Fruit fly (Drosophila melanogaster) whole organism: ENCODE results near the gene ath.

ENCODE experiments used
- CG8478 ChIP-seq: fragments of >200 bp; optimal IDR thresholded peaks from 2 replicates; lab custom pipeline; 2018; ENCODE audit warnings: inconsistent platforms
- Dll ChIP-seq: fragments of >200 bp; optimal IDR thresholded peaks from 2 replicates; lab custom pipeline; 2017
- EcR ChIP-seq, 2 experiments: fragments of >200 bp; optimal IDR thresholded peaks; 2 replicates each; lab custom pipeline; 2017; ENCODE audit warnings: missing biosample characterization in 2 of 2, missing genetic modification characterization in 2 of 2, missing genetic modification reagents in 2 of 2
- pan ChIP-seq: fragments of >200 bp; optimal IDR thresholded peaks from 2 replicates; lab custom pipeline; 2017
- psq ChIP-seq: fragments of >200 bp; optimal IDR thresholded peaks from 2 replicates; lab custom pipeline; 2017
- usp ChIP-seq: fragments of >200 bp; optimal IDR thresholded peaks from 2 replicates; lab custom pipeline; 2017; ENCODE audit warnings: missing biosample characterization, missing genetic modification characterization, mixed read lengths

ath gene

dm6 chr2L:10260750-10261493 is 50.0 kb downstream of the ath start, which contains the start of gene Pten:
Pten (minus strand) TSS chr2L:10261049.
- TF ChIP-seq pan (lab: Kevin White, UChicago) (no peak), CG8478 (lab: Kevin White, UChicago) (no peak), EcR (GFP tag; optimal IDR thresholded peaks at IDR 0.05; lab: Kevin White, UChicago) (no peak), Dll (no peak), psq (lab: Kevin White, UChicago) (no peak), usp (GFP tag; lab: Kevin White, UChicago) (no peak)

dm6 chr2L:10261774-10262173 is 50.8 kb downstream of the ath start:
- TF ChIP-seq CG8478 (lab: Kevin White, UChicago) (no peak), Dll (no peak), EcR (GFP tag; optimal IDR thresholded peaks at IDR 0.05; lab: Kevin White, UChicago) (no peak), usp (GFP tag; lab: Kevin White, UChicago) (no peak)
